Fruit fly (Drosophila melanogaster) whole organism, embryonic: ENCODE measurements around the gene Doc1.

Source experiments
- Abd-B ChIP-seq: fragments of 200-800 bp; sonication (Bioruptor generic); optimal IDR thresholded peaks from 2 replicates; lab custom pipeline; 2018; ENCODE audit warnings: missing biosample characterization, mild to moderate bottlenecking, missing genetic modification characterization, moderate library complexity
- Bteb2 ChIP-seq: fragments of 200-800 bp; sonication (Bioruptor generic); optimal IDR thresholded peaks from 2 replicates; lab custom pipeline; 2016; ENCODE audit warnings: missing biosample characterization, missing genetic modification characterization
- CG12219 ChIP-seq: fragments of 200-800 bp; sonication (Bioruptor generic); optimal IDR thresholded peaks from 3 replicates; lab custom pipeline; 2018; ENCODE audit warnings: missing biosample characterization, mild to moderate bottlenecking, missing genetic modification characterization
- CG12236 ChIP-seq: fragments of 200-800 bp; sonication (Bioruptor generic); optimal IDR thresholded peaks from 2 replicates; lab custom pipeline; 2016; ENCODE audit warnings: missing biosample characterization, missing genetic modification characterization
- CG12299 ChIP-seq: fragments of 200-800 bp; sonication (Bioruptor generic); optimal IDR thresholded peaks from 2 replicates; lab custom pipeline; 2018; ENCODE audit warnings: missing biosample characterization, mild to moderate bottlenecking, missing genetic modification characterization
- CG13424 ChIP-seq: fragments of 200-800 bp; sonication (Bioruptor generic); optimal IDR thresholded peaks from 2 replicates; lab custom pipeline; 2019; ENCODE audit warnings: missing biosample characterization, mild to moderate bottlenecking, missing genetic modification characterization, moderate library complexity
- CG15269 ChIP-seq: fragments of 200-800 bp; sonication (Bioruptor generic); optimal IDR thresholded peaks from 2 replicates; lab custom pipeline; 2018; ENCODE audit warnings: missing biosample characterization, mild to moderate bottlenecking, missing genetic modification characterization, moderate library complexity
- CG16779 ChIP-seq: fragments of 200-800 bp; sonication (Bioruptor generic); IDR thresholded peaks from 2 replicates; pipeline ENCODE4 v1.3.6; 2022; ENCODE audit warnings: missing biosample characterization, missing genetic modification characterization
- CG2116 ChIP-seq: fragments of 200-800 bp; sonication (Bioruptor generic); optimal IDR thresholded peaks from 3 replicates; lab custom pipeline; 2018; ENCODE audit warnings: missing biosample characterization, mild to moderate bottlenecking, missing genetic modification characterization
- CG2875 ChIP-seq: fragments of 200-800 bp; sonication (Bioruptor generic); optimal IDR thresholded peaks from 2 replicates; lab custom pipeline; 2017; ENCODE audit warnings: missing biosample characterization, mild to moderate bottlenecking, missing genetic modification characterization, missing genetic modification reagents
- CG3726 ChIP-seq: fragments of 200-800 bp; sonication (Bioruptor generic); IDR thresholded peaks from 3 replicates; pipeline ENCODE4, ENCODE4 v1.3.6; 2022; ENCODE audit warnings: missing biosample characterization, missing genetic modification characterization
- CG4404 ChIP-seq: fragments of 200-800 bp; sonication (Bioruptor generic); IDR thresholded peaks from 2 replicates; pipeline ENCODE4 v1.3.6; 2022; ENCODE audit warnings: missing biosample characterization, missing genetic modification characterization
- CG4617 ChIP-seq: fragments of 200-800 bp; sonication (Bioruptor generic); optimal IDR thresholded peaks from 3 replicates; lab custom pipeline; 2016; ENCODE audit warnings: missing biosample characterization, missing genetic modification characterization, borderline replicate concordance
- CG5245 ChIP-seq: fragments of 200-800 bp; sonication (Bioruptor generic); optimal IDR thresholded peaks from 3 replicates; lab custom pipeline; 2016; ENCODE audit warnings: missing biosample characterization, missing genetic modification characterization
- CG7372 ChIP-seq: fragments of 200-800 bp; sonication (Bioruptor generic); IDR thresholded peaks from 2 replicates; pipeline ENCODE4 v1.3.6; 2022; ENCODE audit warnings: missing biosample characterization, missing genetic modification characterization
- Dip2 ChIP-seq: fragments of 200-800 bp; sonication (Bioruptor generic); IDR thresholded peaks from 2 replicates; pipeline ENCODE4 v1.3.6; 2022; ENCODE audit warnings: missing biosample characterization, missing genetic modification characterization
- E2f2 ChIP-seq: fragments of 200-800 bp; sonication (Bioruptor generic); IDR thresholded peaks from 2 replicates; pipeline ENCODE4 v1.3.6; 2022; ENCODE audit warnings: missing biosample characterization, missing genetic modification characterization
- Ets65A ChIP-seq: fragments of 200-800 bp; sonication (Bioruptor generic); peaks from one replicate; lab custom pipeline; 2016; ENCODE audit warnings: missing biosample characterization, missing genetic modification characterization
- HLH4C ChIP-seq: fragments of 200-800 bp; sonication (Bioruptor generic); IDR thresholded peaks from 3 replicates; pipeline ENCODE4 v1.3.6; 2022; ENCODE audit warnings: missing biosample characterization, missing genetic modification characterization; ENCODE audit not compliant: partially characterized antibody
- Hey ChIP-seq: fragments of 200-800 bp; sonication (Bioruptor generic); optimal IDR thresholded peaks from 3 replicates; lab custom pipeline; 2018; ENCODE audit warnings: missing biosample characterization, mild to moderate bottlenecking, missing genetic modification characterization
- HmgD ChIP-seq: fragments of 200-800 bp; sonication (Bioruptor generic); optimal IDR thresholded peaks from 3 replicates; lab custom pipeline; 2016; ENCODE audit warnings: missing biosample characterization, missing genetic modification characterization
- Hr39 ChIP-seq: fragments of >200 bp; optimal IDR thresholded peaks from 2 replicates; lab custom pipeline; 2017
- Lhr ChIP-seq: fragments of 200-800 bp; sonication (Bioruptor generic); optimal IDR thresholded peaks from 3 replicates; lab custom pipeline; 2017; ENCODE audit warnings: mild to moderate bottlenecking, missing biosample characterization, missing genetic modification reagents, missing genetic modification characterization
- MBD-R2 ChIP-seq: fragments of 200-800 bp; sonication (Bioruptor generic); IDR thresholded peaks from 2 replicates; pipeline ENCODE4 v1.3.6; 2022; ENCODE audit warnings: missing biosample characterization, missing genetic modification characterization
- Mad ChIP-seq: fragments of 200-800 bp; sonication (Bioruptor generic); optimal IDR thresholded peaks from 2 replicates; lab custom pipeline; 2016; ENCODE audit warnings: missing biosample characterization, missing genetic modification characterization
- Max ChIP-seq: fragments of 200-800 bp; sonication (Bioruptor generic); optimal IDR thresholded peaks from 2 replicates; lab custom pipeline; 2016; ENCODE audit warnings: missing biosample characterization, mild to moderate bottlenecking, missing genetic modification characterization
- Nf-YA ChIP-seq: fragments of 200-800 bp; sonication (Bioruptor generic); IDR thresholded peaks from 2 replicates; pipeline ENCODE4 v1.3.6; 2022; ENCODE audit warnings: missing biosample characterization, missing genetic modification characterization
- Trl ChIP-seq, 3 experiments: fragments of >200 bp in 2 of 3; fragments of 200-800 bp in 1 of 3; sonication (Bioruptor generic) in 1 of 3; optimal IDR thresholded peaks; 2 replicates in 1 of 3; 3 replicates in 2 of 3; lab custom pipeline; 2016 to 2017; ENCODE audit warnings: missing biosample characterization in 1 of 3, missing genetic modification characterization in 1 of 3
- al ChIP-seq: fragments of 200-800 bp; sonication (Bioruptor generic); IDR thresholded peaks from 2 replicates; pipeline ENCODE4 v1.3.6; 2022; ENCODE audit warnings: missing biosample characterization, missing genetic modification characterization
- br ChIP-seq: fragments of >200 bp; optimal IDR thresholded peaks from 2 replicates; lab custom pipeline; 2017
- bsh ChIP-seq, 2 experiments: fragments of 200-800 bp; sonication (Bioruptor generic); optimal IDR thresholded peaks; 2 replicates each; lab custom pipeline; 2017 to 2018; ENCODE audit warnings: mild to moderate bottlenecking in 2 of 2, missing biosample characterization in 2 of 2, missing genetic modification characterization in 2 of 2, moderate library complexity in 1 of 2
- cg ChIP-seq: fragments of 200-800 bp; sonication (Bioruptor generic); optimal IDR thresholded peaks from 3 replicates; lab custom pipeline; 2019; ENCODE audit warnings: missing biosample characterization, mild to moderate bottlenecking, missing genetic modification characterization, moderate library complexity
- chif ChIP-seq, 2 experiments: fragments of 200-800 bp; sonication (Bioruptor generic); optimal IDR thresholded peaks; 3 replicates each; lab custom pipeline; 2016; ENCODE audit warnings: missing biosample characterization in 2 of 2, missing genetic modification characterization in 2 of 2
- chn ChIP-seq: fragments of 200-800 bp; sonication (Bioruptor generic); optimal IDR thresholded peaks from 2 replicates; lab custom pipeline; 2016; ENCODE audit warnings: missing biosample characterization, missing genetic modification characterization
- danr ChIP-seq: fragments of 200-800 bp; sonication (Bioruptor generic); IDR thresholded peaks from 2 replicates; pipeline ENCODE4 v1.3.6; 2022; ENCODE audit warnings: missing biosample characterization, missing genetic modification characterization
- dm ChIP-seq: fragments of 200-800 bp; sonication (Bioruptor generic); optimal IDR thresholded peaks from 3 replicates; lab custom pipeline; 2016; ENCODE audit warnings: missing biosample characterization, missing genetic modification characterization
- esg ChIP-seq: fragments of 200-800 bp; sonication (Bioruptor generic); conservative IDR thresholded peaks from 2 replicates; pipeline ENCODE4 v1.3.6; 2022; ENCODE audit warnings: missing biosample characterization, missing genetic modification characterization
- fd96Cb ChIP-seq: fragments of 200-800 bp; sonication (Bioruptor generic); optimal IDR thresholded peaks from 2 replicates; lab custom pipeline; 2018; ENCODE audit warnings: missing biosample characterization, mild to moderate bottlenecking, missing genetic modification characterization, moderate library complexity
- grau ChIP-seq: fragments of 200-800 bp; optimal IDR thresholded peaks from 3 replicates; lab custom pipeline; 2019; ENCODE audit warnings: missing biosample characterization, mild to moderate bottlenecking, missing genetic modification characterization, moderate library complexity
- lbe ChIP-seq: fragments of 200-800 bp; sonication (Bioruptor generic); optimal IDR thresholded peaks from 2 replicates; lab custom pipeline; 2016; ENCODE audit warnings: missing biosample characterization, mild to moderate bottlenecking, missing genetic modification characterization
- pho ChIP-seq: fragments of 200-800 bp; sonication (Bioruptor generic); optimal IDR thresholded peaks from 2 replicates; lab custom pipeline; 2016; ENCODE audit warnings: missing biosample characterization, missing genetic modification characterization
- pum ChIP-seq: fragments of 200-800 bp; sonication (Bioruptor generic); optimal IDR thresholded peaks from 2 replicates; lab custom pipeline; 2016; ENCODE audit warnings: missing biosample characterization, missing genetic modification characterization
- sc ChIP-seq, 3 experiments: fragments of >200 bp in 2 of 3; fragments of 200-800 bp in 1 of 3; sonication (Bioruptor generic) in 1 of 3; optimal IDR thresholded peaks; 2 replicates in 2 of 3; 3 replicates in 1 of 3; lab custom pipeline; 2017; ENCODE audit warnings: mild to moderate bottlenecking in 1 of 3, missing biosample characterization in 1 of 3, missing genetic modification characterization in 1 of 3, missing genetic modification reagents in 1 of 3
- schlank ChIP-seq: fragments of 200-800 bp; sonication (Bioruptor generic); optimal IDR thresholded peaks from 2 replicates; lab custom pipeline; 2018; ENCODE audit warnings: missing biosample characterization, mild to moderate bottlenecking, missing genetic modification characterization
- sima ChIP-seq: fragments of 200-800 bp; sonication (Bioruptor generic); optimal IDR thresholded peaks from 2 replicates; lab custom pipeline; 2016; ENCODE audit warnings: missing biosample characterization, missing genetic modification characterization
- sob ChIP-seq: fragments of 200-800 bp; sonication (Bioruptor generic); IDR thresholded peaks from 2 replicates; pipeline ENCODE4 v1.3.6; 2022; ENCODE audit warnings: missing biosample characterization, missing genetic modification characterization
- stc ChIP-seq: fragments of 200-800 bp; sonication (Bioruptor generic); IDR thresholded peaks from 2 replicates; pipeline ENCODE4 v1.3.6; 2022; ENCODE audit warnings: missing biosample characterization, missing genetic modification characterization
- tll ChIP-seq, 2 experiments: fragments of 200-800 bp in 1 of 2; fragments of >200 bp in 1 of 2; sonication (Bioruptor generic) in 1 of 2; optimal IDR thresholded peaks; 2 replicates each; lab custom pipeline; 2017 to 2019; ENCODE audit warnings: missing biosample characterization in 2 of 2, missing genetic modification characterization in 2 of 2, mild to moderate bottlenecking in 1 of 2, moderate library complexity in 1 of 2
- tna ChIP-seq: fragments of 200-800 bp; sonication (Bioruptor generic); IDR thresholded peaks from 2 replicates; pipeline ENCODE4 v1.3.6; 2022; ENCODE audit warnings: missing biosample characterization, missing genetic modification characterization; ENCODE audit not compliant: partially characterized antibody
- wek ChIP-seq: fragments of 200-800 bp; sonication (Bioruptor generic); optimal IDR thresholded peaks from 3 replicates; lab custom pipeline; 2018; ENCODE audit warnings: missing biosample characterization, mild to moderate bottlenecking, missing genetic modification characterization, moderate library complexity

Gene Doc1

DNA sequence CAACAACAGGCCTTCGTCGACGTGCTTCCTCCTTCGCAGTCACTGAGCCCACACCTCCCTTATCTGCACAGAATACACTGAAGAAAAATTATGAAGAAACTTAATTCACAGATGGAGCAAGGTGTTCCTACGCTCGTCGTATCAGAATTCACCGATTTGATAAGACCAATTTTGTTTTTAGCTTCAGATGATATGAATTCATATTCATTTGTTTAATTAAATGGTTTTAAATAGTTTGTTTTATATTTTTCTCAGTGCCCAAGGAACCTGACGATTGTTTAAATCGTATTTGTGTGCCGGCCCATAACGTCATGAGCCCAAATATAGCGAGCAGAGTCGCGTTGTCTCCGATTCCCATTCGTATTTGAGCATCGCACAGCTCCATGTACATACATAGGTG lies 17.5 kb upstream of the Doc1 start (continued):
- TF ChIP-seq dm (GFP tag; lab: Kevin White, UChicago) (peak; percentile 13), CG12219 (GFP tag; lab: Kevin White, UChicago) (peak; percentile 38), CG16779 (no peak), Abd-B (GFP tag; lab: Kevin White, UChicago) (peak; percentile 45), HLH4C (GFP tag; lab: Robert Waterston, UW) (no peak), Hey (tag; lab: Kevin White, UChicago) (no peak), danr (GFP tag; lab: Robert Waterston, UW) (no peak), Ets65A (peak; percentile 96), E2f2 (peak; percentile 21; the same call in 1 of the 2 replicates), tna (GFP tag; lab: Robert Waterston, UW) (no peak), al (GFP tag; lab: Robert Waterston, UW) (0 out of 2 replicates have a peak, but pooled peaks have one; percentile 20), chn (GFP tag; lab: Kevin White, UChicago) (peak; percentile 73), pum (GFP tag; lab: Kevin White, UChicago) (peak; percentile 63), wek (GFP tag; lab: Kevin White, UChicago) (no peak), Lhr (peak; percentile 23), schlank (no peak), tll (GFP tag; optimal IDR thresholded peaks at IDR 0.05; lab: Kevin White, UChicago) (peak in 1 of 2 experiments; percentile 77), sima (peak; percentile 19), Trl (optimal IDR thresholded peaks at IDR 0.05; lab: Kevin White, UChicago) (no peak), Trl (GFP tag; optimal IDR thresholded peaks at IDR 0.05; lab: Kevin White, UChicago) (peak; percentile 56), CG5245 (peak; percentile 45), lbe (GFP tag; lab: Kevin White, UChicago) (no peak), Hr39 (lab: Kevin White, UChicago) (no peak), sc (optimal IDR thresholded peaks at IDR 0.05; lab: Kevin White, UChicago) (no peak), sc (GFP tag; optimal IDR thresholded peaks at IDR 0.05; lab: Kevin White, UChicago) (peak; percentile 21), CG12299 (tag; lab: Kevin White, UChicago) (no peak), CG12236 (GFP tag; lab: Kevin White, UChicago) (peak; percentile 68), pho (peak; percentile 10), esg (GFP tag; lab: Robert Waterston, UW) (peak; percentile 24; the same call in 1 of the 2 replicates), CG13424 (tag; lab: Kevin White, UChicago) (peak; percentile 55), sob (peak; percentile 49; the same call in 1 of the 2 replicates), HmgD (no peak), CG2875 (GFP tag; lab: Kevin White, UChicago) (peak; percentile 46), Max (peak; percentile 55), Mad (GFP tag; lab: Kevin White, UChicago) (peak; percentile 58), CG4617 (GFP tag; lab: Kevin White, UChicago) (no peak), MBD-R2 (GFP tag; lab: Robert Waterston, UW) (0 out of 2 replicates have a peak, but pooled peaks have one; percentile 22), Nf-YA (GFP tag; lab: Robert Waterston, UW) (0 out of 2 replicates have a peak, but pooled peaks have one; percentile 10), CG2116 (peak; percentile 17), CG7372 (GFP tag; lab: Robert Waterston, UW) (peak; percentile 30; the same call in 1 of the 2 replicates), stc (GFP tag; lab: Robert Waterston, UW) (0 out of 2 replicates have a peak, but pooled peaks have one; percentile 12), CG3726 (no peak), bsh (GFP tag; optimal IDR thresholded peaks at IDR 0.05; lab: Kevin White, UChicago) (peak in 1 of 2 experiments; percentile 77), br (no peak), Dip2 (GFP tag; lab: Robert Waterston, UW) (no peak), fd96Cb (tag; lab: Kevin White, UChicago) (peak; percentile 57), Bteb2 (GFP tag; lab: Kevin White, UChicago) (peak; percentile 2), CG15269 (tag; lab: Kevin White, UChicago) (peak; percentile 37), cg (GFP tag; lab: Kevin White, UChicago) (no peak), chif (GFP tag; optimal IDR thresholded peaks at IDR 0.05; lab: Kevin White, UChicago) (peak; percentile 54 to 85), CG4404 (GFP tag; lab: Robert Waterston, UW) (peak; percentile 88), grau (peak; percentile 70)
